Fruit fly (Drosophila melanogaster) whole organism, wandering third instar larva: ENCODE data around the gene DhpD.

Experiments used
- Abd-B ChIP-seq: fragments of >200 bp; optimal IDR thresholded peaks from 2 replicates; lab custom pipeline; 2017; ENCODE audit warnings: missing biosample characterization, missing genetic modification characterization
- CG9705 ChIP-seq: fragments of 200-800 bp; sonication (Bioruptor generic); optimal IDR thresholded peaks from 2 replicates; lab custom pipeline; 2018; ENCODE audit warnings: missing biosample characterization, mild to moderate bottlenecking, missing genetic modification characterization
- Hr78 ChIP-seq: fragments of >200 bp; optimal IDR thresholded peaks from 2 replicates; lab custom pipeline; 2017; ENCODE audit warnings: missing biosample characterization, missing genetic modification characterization
- N ChIP-seq: fragments of >200 bp; optimal IDR thresholded peaks from 2 replicates; lab custom pipeline; 2018; ENCODE audit warnings: missing biosample characterization, missing external identifiers, missing genetic modification characterization
- OdsH ChIP-seq: fragments of 200-800 bp; sonication (Bioruptor generic); optimal IDR thresholded peaks from 2 replicates; lab custom pipeline; 2016; ENCODE audit warnings: missing biosample characterization, mild to moderate bottlenecking, missing genetic modification characterization
- fru ChIP-seq: fragments of 200-800 bp; sonication (Bioruptor generic); optimal IDR thresholded peaks from 3 replicates; lab custom pipeline; 2016; ENCODE audit warnings: missing biosample characterization, mild to moderate bottlenecking, missing genetic modification characterization
- h ChIP-seq: fragments of 200-800 bp; sonication (Bioruptor generic); optimal IDR thresholded peaks from 3 replicates; lab custom pipeline; 2016; ENCODE audit warnings: missing biosample characterization, mild to moderate bottlenecking, missing genetic modification characterization
- lola ChIP-seq: fragments of >200 bp; optimal IDR thresholded peaks from 2 replicates; lab custom pipeline; 2017; ENCODE audit warnings: missing biosample characterization, missing genetic modification characterization
- usp ChIP-seq: fragments of >200 bp; optimal IDR thresholded peaks from 2 replicates; lab custom pipeline; 2017; ENCODE audit warnings: missing biosample characterization, missing genetic modification characterization

DNA sequence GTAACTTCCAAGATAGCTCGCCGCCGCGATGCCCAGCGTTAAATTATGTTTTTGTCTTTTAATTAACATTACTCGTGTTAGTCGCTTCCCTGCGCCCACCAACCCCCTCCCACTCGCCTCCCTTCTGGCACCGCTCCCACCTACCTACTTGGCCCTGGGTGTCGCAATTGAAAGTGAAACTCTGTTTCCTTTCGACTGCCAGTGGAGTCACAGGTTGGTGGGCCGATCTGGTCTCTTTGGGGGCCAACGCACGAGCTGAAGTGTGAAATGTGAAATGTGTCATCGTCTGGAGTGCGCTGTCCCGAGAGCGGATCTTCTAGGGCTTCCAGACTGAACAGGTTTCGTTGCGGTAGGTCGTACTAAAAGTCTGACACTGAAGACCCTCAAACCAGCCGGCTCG is 14.4 kb downstream of the DhpD start:
- no peak for TF ChIP-seq N (GFP tag; lab: Kevin White, UChicago)
- no peak for TF ChIP-seq Hr78 (GFP tag; lab: Kevin White, UChicago)
- TF ChIP-seq usp (GFP tag; lab: Kevin White, UChicago), result no peak
- no peak for TF ChIP-seq Abd-B
- TF ChIP-seq h, result no peak
- TF ChIP-seq fru (GFP tag; lab: Kevin White, UChicago), result no peak
- no peak for TF ChIP-seq OdsH
- TF ChIP-seq CG9705, result no peak
- no peak for TF ChIP-seq lola (GFP tag; lab: Kevin White, UChicago)
